Worm (Caenorhabditis elegans) whole organism, L3 larva: Measurements from ENCODE around the gene col-115.

Experiments used
- R02D3.7 ChIP-seq: fragments of 150-350 bp; optimal IDR thresholded peaks from 2 replicates; lab custom pipeline; 2014; ENCODE audit warnings: missing biosample characterization, missing genetic modification characterization
- ZK546.5 ChIP-seq: sonication (generic microtip); optimal IDR thresholded peaks from 2 replicates; lab custom pipeline; 2017; ENCODE audit warnings: missing biosample characterization, missing genetic modification characterization
- aly-2 ChIP-seq: fragments of 150-350 bp; optimal IDR thresholded peaks from 2 replicates; lab custom pipeline; 2014; ENCODE audit warnings: missing biosample characterization, missing genetic modification characterization
- ama-1 ChIP-seq: fragments of 150-350 bp; optimal IDR thresholded peaks from 2 replicates; lab custom pipeline; 2018
- ceh-28 ChIP-seq: fragments of 150-350 bp; optimal IDR thresholded peaks from 2 replicates; lab custom pipeline; 2014; ENCODE audit warnings: missing biosample characterization, missing genetic modification reagents, missing genetic modification characterization
- ceh-82 ChIP-seq: fragments of 150-350 bp; optimal IDR thresholded peaks from 2 replicates; lab custom pipeline; 2014; ENCODE audit warnings: missing biosample characterization, missing genetic modification characterization
- ceh-9 ChIP-seq: sonication (generic microtip); optimal IDR thresholded peaks from 2 replicates; lab custom pipeline; 2018; ENCODE audit warnings: missing biosample characterization, missing genetic modification characterization
- daf-12 ChIP-seq: fragments of 150-350 bp; optimal IDR thresholded peaks from 2 replicates; lab custom pipeline; 2014; ENCODE audit warnings: missing biosample characterization, missing genetic modification reagents, missing genetic modification characterization
- egl-5 ChIP-seq: fragments of 150-350 bp; optimal IDR thresholded peaks from 2 replicates; lab custom pipeline; 2017; ENCODE audit warnings: missing biosample characterization, missing genetic modification reagents, missing genetic modification characterization, inconsistent platforms
- elt-1 ChIP-seq: fragments of 150-350 bp; optimal IDR thresholded peaks from 2 replicates; lab custom pipeline; 2014; ENCODE audit warnings: missing biosample characterization, missing genetic modification characterization
- elt-3 ChIP-seq, 3 experiments: fragments of 150-350 bp in 1 of 3; sonication (generic microtip) in 2 of 3; optimal IDR thresholded peaks; 2 replicates in 2 of 3; 4 replicates in 1 of 3; lab custom pipeline; 2014 to 2017; ENCODE audit warnings: missing biosample characterization in 3 of 3, missing genetic modification characterization in 3 of 3
- eor-1 ChIP-seq, 2 experiments: fragments of 150-350 bp; optimal IDR thresholded peaks; 2 replicates each; lab custom pipeline; 2014 to 2018; ENCODE audit warnings: missing biosample characterization in 2 of 2, missing genetic modification characterization in 2 of 2
- fkh-10 ChIP-seq: sonication (generic microtip); optimal IDR thresholded peaks from 2 replicates; lab custom pipeline; 2017; ENCODE audit warnings: missing biosample characterization, missing genetic modification reagents, missing genetic modification characterization
- fkh-2 ChIP-seq: fragments of 150-350 bp; optimal IDR thresholded peaks from 2 replicates; lab custom pipeline; 2014; ENCODE audit warnings: missing biosample characterization, missing genetic modification reagents, missing genetic modification characterization
- hmg-11 ChIP-seq: sonication (generic microtip); optimal IDR thresholded peaks from 2 replicates; lab custom pipeline; 2016; ENCODE audit warnings: missing genetic modification characterization, missing compliant biosample characterization
- jun-1 ChIP-seq: fragments of 150-350 bp; optimal IDR thresholded peaks from 2 replicates; lab custom pipeline; 2014; ENCODE audit warnings: missing biosample characterization, missing genetic modification reagents, missing genetic modification characterization
- lin-39 ChIP-seq: fragments of 150-350 bp; optimal IDR thresholded peaks from 2 replicates; lab custom pipeline; 2018; ENCODE audit warnings: missing biosample characterization, missing genetic modification reagents, missing genetic modification characterization
- lsy-12 ChIP-seq: sonication (generic microtip); optimal IDR thresholded peaks from 2 replicates; lab custom pipeline; 2016; ENCODE audit warnings: mild to moderate bottlenecking, missing genetic modification characterization, missing compliant biosample characterization
- mdl-1 ChIP-seq: fragments of 150-350 bp; optimal IDR thresholded peaks from 2 replicates; lab custom pipeline; 2014; ENCODE audit warnings: missing biosample characterization, missing genetic modification characterization
- mml-1 ChIP-seq: fragments of 150-350 bp; sonication (generic microtip); optimal IDR thresholded peaks from 3 replicates; lab custom pipeline; 2014; ENCODE audit warnings: missing biosample characterization, missing genetic modification characterization
- nfya-1 ChIP-seq: sonication (generic microtip); optimal IDR thresholded peaks from 2 replicates; lab custom pipeline; 2017; ENCODE audit warnings: missing genetic modification characterization, mild to moderate bottlenecking, missing compliant biosample characterization, antibody characterized with exemption, moderate library complexity; ENCODE audit not compliant: insufficient read depth
- nhr-11 ChIP-seq: fragments of 150-350 bp; optimal IDR thresholded peaks from 2 replicates; lab custom pipeline; 2014; ENCODE audit warnings: missing biosample characterization, missing genetic modification characterization
- nhr-12 ChIP-seq: fragments of 150-350 bp; optimal IDR thresholded peaks from 2 replicates; lab custom pipeline; 2014; ENCODE audit warnings: missing biosample characterization, missing genetic modification characterization
- nhr-23 ChIP-seq: fragments of 150-350 bp; optimal IDR thresholded peaks from 2 replicates; lab custom pipeline; 2014; ENCODE audit warnings: missing biosample characterization, missing genetic modification reagents, missing genetic modification characterization
- nhr-25 ChIP-seq: sonication (generic microtip); optimal IDR thresholded peaks from 2 replicates; lab custom pipeline; 2017; ENCODE audit warnings: missing biosample characterization, missing genetic modification characterization
- nhr-28 ChIP-seq: fragments of 150-350 bp; optimal IDR thresholded peaks from 2 replicates; lab custom pipeline; 2014; ENCODE audit warnings: missing biosample characterization, missing genetic modification characterization
- nhr-43 ChIP-seq: sonication (generic microtip); optimal IDR thresholded peaks from 2 replicates; lab custom pipeline; 2016; ENCODE audit warnings: mild to moderate bottlenecking, missing genetic modification characterization, missing compliant biosample characterization; ENCODE audit not compliant: poor library complexity, severe bottlenecking
- nhr-67 ChIP-seq: fragments of 150-350 bp; optimal IDR thresholded peaks from 2 replicates; lab custom pipeline; 2014; ENCODE audit warnings: missing biosample characterization, missing genetic modification characterization
- nhr-76 ChIP-seq: fragments of 150-350 bp; sonication (generic microtip); optimal IDR thresholded peaks from 5 replicates; lab custom pipeline; 2014; ENCODE audit warnings: missing biosample characterization, missing genetic modification characterization
- nhr-77 ChIP-seq: fragments of 150-350 bp; optimal IDR thresholded peaks from 2 replicates; lab custom pipeline; 2014; ENCODE audit warnings: missing biosample characterization, missing genetic modification characterization
- skn-1 ChIP-seq: fragments of 150-350 bp; optimal IDR thresholded peaks from 2 replicates; lab custom pipeline; 2014; ENCODE audit warnings: missing biosample characterization, missing genetic modification characterization
- snpc-4 ChIP-seq: fragments of 150-350 bp; optimal IDR thresholded peaks from 2 replicates; lab custom pipeline; 2014; ENCODE audit warnings: missing biosample characterization, missing genetic modification characterization
- tbx-2 ChIP-seq: sonication (generic microtip); optimal IDR thresholded peaks from 2 replicates; lab custom pipeline; 2016; ENCODE audit warnings: mild to moderate bottlenecking, missing genetic modification characterization, missing compliant biosample characterization
- unc-39 ChIP-seq: sonication (generic microtip); optimal IDR thresholded peaks from 4 replicates; lab custom pipeline; 2017; ENCODE audit warnings: missing biosample characterization, missing genetic modification characterization
- unc-62 ChIP-seq: fragments of 150-350 bp; sonication (generic microtip); optimal IDR thresholded peaks from 4 replicates; lab custom pipeline; 2014; ENCODE audit warnings: missing biosample characterization, missing genetic modification reagents, missing genetic modification characterization
- zag-1 ChIP-seq: fragments of 150-350 bp; optimal IDR thresholded peaks from 2 replicates; lab custom pipeline; 2014; ENCODE audit warnings: missing biosample characterization, missing genetic modification characterization
- ztf-11 ChIP-seq: fragments of 150-350 bp; optimal IDR thresholded peaks from 2 replicates; lab custom pipeline; 2014; ENCODE audit warnings: missing biosample characterization, missing genetic modification characterization
- ztf-4 ChIP-seq: fragments of 150-350 bp; optimal IDR thresholded peaks from 2 replicates; lab custom pipeline; 2014; ENCODE audit warnings: missing biosample characterization, missing genetic modification characterization

col-115 gene

DNA sequence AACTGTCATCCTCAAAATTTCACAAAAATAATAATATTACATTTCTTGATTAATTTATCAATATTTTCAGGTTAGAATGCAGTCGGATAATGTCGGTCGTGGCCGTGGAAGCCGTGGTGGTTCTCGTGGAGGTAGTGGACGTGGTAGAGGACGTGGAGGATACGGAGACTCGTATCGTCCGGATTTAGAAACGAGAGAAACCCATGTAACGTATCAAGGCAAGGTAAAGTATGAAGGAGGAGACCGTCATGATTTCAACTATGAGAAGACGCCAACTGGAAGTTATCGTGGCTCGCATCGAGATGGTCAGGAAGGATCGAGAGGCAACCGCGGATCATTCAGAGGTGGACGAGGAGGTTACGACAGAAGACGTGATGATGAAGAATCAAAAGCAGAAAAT, 31.0 kb upstream of the col-115 start, which contains the start of gene frpr-10:
TSS of gene frpr-10 (plus strand) at position 301 of the 400 bp plus-strand sequence.
- TF ChIP-seq lin-39 (tag; lab: Kevin White, UChicago) (no peak), R02D3.7 (tag; lab: Kevin White, UChicago) (no peak), egl-5 (tag; lab: Kevin White, UChicago) (no peak), ceh-28 (tag; lab: Kevin White, UChicago) (no peak), nfya-1 (tag; lab: Kevin White, UChicago) (no peak), ama-1 (no peak), ztf-11 (tag; lab: Kevin White, UChicago) (no peak), nhr-11 (no peak), hmg-11 (tag; lab: Kevin White, UChicago) (no peak), aly-2 (tag; lab: Kevin White, UChicago) (no peak), daf-12 (tag; lab: Kevin White, UChicago) (no peak), snpc-4 (no peak), unc-62 (no peak)

DNA sequence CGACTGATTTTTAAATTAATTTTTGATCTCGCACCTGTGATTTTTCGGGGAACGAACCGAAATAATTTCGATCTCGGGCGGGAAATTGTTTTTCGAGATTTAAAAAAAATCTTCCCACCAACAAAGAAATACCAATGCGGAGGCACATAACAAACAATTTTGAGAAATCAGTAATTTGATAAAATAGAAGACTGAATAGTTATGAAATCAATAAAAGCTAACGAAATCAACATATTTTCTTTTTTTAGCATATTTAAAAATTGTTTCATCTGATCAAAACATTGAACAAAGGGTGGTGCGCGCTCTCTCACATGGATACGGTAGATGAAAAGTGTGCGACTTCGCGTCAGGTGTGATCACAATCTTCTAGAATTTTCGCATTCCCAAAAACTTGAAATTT, 30.4 kb upstream of the col-115 start:
- TF ChIP-seq nhr-28 (tag; lab: Kevin White, UChicago) (no peak), unc-39 (tag; lab: Kevin White, UChicago) (no peak), elt-3 (tag; optimal IDR thresholded peaks at IDR 0.05; lab: Kevin White, UChicago) (no peak), jun-1 (tag; lab: Kevin White, UChicago) (no peak), mdl-1 (no peak), ceh-9 (no peak), nhr-77 (no peak), fkh-2 (tag; lab: Kevin White, UChicago) (no peak), tbx-2 (tag; lab: Kevin White, UChicago) (no peak), eor-1 (tag; optimal IDR thresholded peaks at IDR 0.05; lab: Kevin White, UChicago) (no peak), daf-12 (tag; lab: Kevin White, UChicago) (no peak), elt-1 (tag; lab: Kevin White, UChicago) (no peak), ceh-82 (tag; lab: Kevin White, UChicago) (no peak), hmg-11 (tag; lab: Kevin White, UChicago) (no peak), egl-5 (tag; lab: Kevin White, UChicago) (no peak), ztf-4 (tag; lab: Kevin White, UChicago) (no peak), zag-1 (tag; lab: Kevin White, UChicago) (no peak), unc-62 (no peak), nhr-25 (no peak), ztf-11 (tag; lab: Kevin White, UChicago) (no peak)

DNA sequence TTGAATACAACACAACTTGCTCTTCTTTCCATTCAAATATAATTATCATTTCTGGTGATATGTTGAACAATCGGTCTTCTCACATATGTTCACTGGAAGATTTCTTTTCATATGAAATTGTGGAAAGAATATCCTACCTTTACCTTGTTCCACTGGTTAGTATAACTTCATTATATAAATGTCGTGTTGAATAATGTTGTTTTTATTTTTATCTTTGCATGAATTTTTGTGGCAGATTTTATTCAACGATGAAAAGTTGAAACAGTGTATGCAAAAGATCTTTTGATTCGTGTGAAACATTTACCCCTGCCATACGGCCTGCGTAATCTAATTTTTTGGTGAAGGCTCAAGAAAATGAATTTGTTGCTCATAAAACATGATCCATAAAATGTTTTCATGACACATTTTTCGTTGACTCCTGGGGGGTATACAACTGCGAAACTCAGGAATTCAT, 26.6 kb upstream of the col-115 start:
- no peak for TF ChIP-seq tbx-2 (tag; lab: Kevin White, UChicago)
- no peak for TF ChIP-seq lsy-12 (tag; lab: Kevin White, UChicago)
- no peak for TF ChIP-seq ztf-4 (tag; lab: Kevin White, UChicago)
- TF ChIP-seq nhr-23 (tag; lab: Kevin White, UChicago), result no peak
- no peak for TF ChIP-seq mdl-1
- TF ChIP-seq ceh-82 (tag; lab: Kevin White, UChicago), result no peak
- TF ChIP-seq elt-1 (tag; lab: Kevin White, UChicago), result no peak
- TF ChIP-seq nhr-25, result no peak
- no peak for TF ChIP-seq nhr-77
- TF ChIP-seq nhr-43 (tag; lab: Kevin White, UChicago), result no peak
- no peak for TF ChIP-seq nhr-12 (tag; lab: Kevin White, UChicago)
- no peak for TF ChIP-seq fkh-10
- TF ChIP-seq nhr-76 (tag; lab: Kevin White, UChicago), result no peak
- TF ChIP-seq fkh-2 (tag; lab: Kevin White, UChicago), result no peak
- TF ChIP-seq skn-1 (tag; lab: Kevin White, UChicago), result no peak
- no peak for TF ChIP-seq unc-39 (tag; lab: Kevin White, UChicago)

DNA sequence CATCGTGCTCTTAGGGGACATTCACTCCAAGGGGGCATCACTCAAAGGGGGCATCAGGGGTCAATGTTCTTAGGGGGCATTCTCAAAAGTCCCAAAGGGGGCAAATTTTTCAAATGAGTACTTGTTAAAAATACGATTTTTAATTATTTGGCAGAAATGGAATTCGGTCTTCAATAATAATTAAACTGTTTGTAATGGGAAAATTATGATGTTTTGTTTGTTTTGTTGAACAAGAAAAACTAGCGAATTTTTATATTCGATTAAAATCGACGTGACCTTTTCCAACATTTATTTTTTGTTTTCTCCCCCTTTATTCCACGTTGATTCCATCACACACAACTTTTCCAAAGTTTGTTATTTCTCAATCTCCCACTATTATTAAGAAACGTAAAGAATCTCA, 21.5 kb upstream of the col-115 start, which contains the start of gene F57H12.5:
TSS of gene F57H12.5 (plus strand) at position 301 of the 400 bp plus-strand sequence.
- TF ChIP-seq mml-1 (tag; lab: Kevin White, UChicago) (no peak), nhr-67 (tag; lab: Kevin White, UChicago) (no peak), skn-1 (tag; lab: Kevin White, UChicago) (no peak), ZK546.5 (tag; lab: Kevin White, UChicago) (no peak), ceh-28 (tag; lab: Kevin White, UChicago) (no peak), daf-12 (tag; lab: Kevin White, UChicago) (no peak), snpc-4 (no peak), tbx-2 (tag; lab: Kevin White, UChicago) (no peak), ama-1 (no peak), ztf-4 (tag; lab: Kevin White, UChicago) (no peak)
